Fruit fly (Drosophila melanogaster) whole organism, adult: ENCODE data around the gene Vti1a.

Experiments
- CG14711 ChIP-seq: fragments of 200-800 bp; sonication (Bioruptor generic); optimal IDR thresholded peaks from 2 replicates; lab custom pipeline; 2018; ENCODE audit warnings: missing biosample characterization, mild to moderate bottlenecking, missing genetic modification characterization, moderate library complexity
- CG7045 ChIP-seq: fragments of 200-800 bp; sonication (Bioruptor generic); optimal IDR thresholded peaks from 2 replicates; lab custom pipeline; 2017; ENCODE audit warnings: missing biosample characterization, mild to moderate bottlenecking, missing genetic modification characterization
- bab1 ChIP-seq: fragments of 200-800 bp; sonication (Bioruptor generic); optimal IDR thresholded peaks from 3 replicates; lab custom pipeline; 2019; ENCODE audit warnings: missing biosample characterization, mild to moderate bottlenecking, missing genetic modification characterization, moderate library complexity
- cnc ChIP-seq, 2 experiments: fragments of >200 bp; optimal IDR thresholded peaks; 2 replicates each; lab custom pipeline; 2017
- ovo ChIP-seq: fragments of 200-800 bp; sonication (Bioruptor generic); optimal IDR thresholded peaks from 2 replicates; lab custom pipeline; 2016; ENCODE audit warnings: missing biosample characterization, missing genetic modification characterization
- toe ChIP-seq: fragments of 200-800 bp; sonication (Bioruptor generic); optimal IDR thresholded peaks from 2 replicates; lab custom pipeline; 2016; ENCODE audit warnings: missing biosample characterization, missing genetic modification characterization

- no peak for TF ChIP-seq CG7045 (GFP tag; lab: Kevin White, UChicago)
- TF ChIP-seq cnc (optimal IDR thresholded peaks at IDR 0.05; lab: Kevin White, UChicago), result no peak
- no peak for TF ChIP-seq ovo (GFP tag; lab: Kevin White, UChicago)
- no peak for TF ChIP-seq bab1 (GFP tag; lab: Kevin White, UChicago)
- TF ChIP-seq CG14711 (tag; lab: Kevin White, UChicago), result no peak
- TF ChIP-seq toe, result no peak
Observed at dm6 chr3L:698748-699367, 6.1 kb upstream of the Vti1a start, which contains the start of gene CG13894.
